Fruit fly (Drosophila melanogaster): ENCODE data around the gene CG32457.

The CG32457 gene

DNA sequence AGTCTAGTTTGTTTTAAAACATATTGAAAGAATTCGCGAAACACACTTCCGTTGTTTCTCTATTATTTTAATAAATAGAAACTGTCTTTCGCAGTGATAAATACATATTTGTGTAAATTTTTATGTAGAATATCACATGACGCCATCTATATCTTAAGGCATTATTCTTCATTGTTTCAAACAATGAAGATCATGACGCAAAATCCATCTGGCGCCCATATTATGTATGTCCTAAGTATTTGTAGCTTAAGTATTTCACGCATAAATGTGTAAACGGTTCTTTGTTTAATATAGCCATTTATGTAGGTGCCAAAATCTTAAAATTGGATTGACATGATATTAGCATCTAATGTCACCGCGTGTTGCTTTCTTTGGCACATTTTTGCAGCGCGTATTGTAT is 47.2 kb upstream of the CG32457 start (continued):
- TF ChIP-seq CG9932 (GFP tag; IDR thresholded peaks at IDR 0.05) (no peak), BtbVII (GFP tag; optimal IDR thresholded peaks at IDR 0.05) (no peak), CG15696 (tag; optimal IDR thresholded peaks at IDR 0.05) (peak; percentile 40), CG17802 (tag; optimal IDR thresholded peaks at IDR 0.05) (peak; percentile 55), Rx (GFP tag; IDR thresholded peaks at IDR 0.05) (no peak), z (GFP tag; IDR thresholded peaks at IDR 0.05) (no peak), ase (GFP tag; IDR thresholded peaks at IDR 0.05) (0 out of 3 replicates have a peak, but pooled peaks have one; percentile 17), CG10274 (GFP tag; optimal IDR thresholded peaks at IDR 0.05) (no peak)

DNA sequence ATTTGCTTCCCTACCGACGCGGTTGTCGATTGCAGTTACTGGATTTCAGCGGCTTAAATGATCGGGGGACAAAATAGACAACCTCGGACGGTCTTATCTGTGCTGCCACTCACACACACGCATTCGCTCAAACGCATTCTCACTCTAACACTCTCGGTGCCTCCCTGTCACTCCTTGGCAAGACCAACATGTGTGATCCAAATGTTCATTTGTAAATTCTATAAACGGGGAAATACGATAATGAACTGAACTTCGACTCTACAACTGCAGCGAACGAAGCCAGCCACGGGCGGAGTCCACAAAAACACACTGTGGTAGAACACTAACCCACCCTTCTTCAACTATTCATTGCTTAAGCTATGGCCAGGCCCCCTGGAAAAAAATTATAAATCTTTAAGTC is 44.0 kb upstream of the CG32457 start:
- TF ChIP-seq Ptx1 (GFP tag; IDR thresholded peaks at IDR 0.05): no peak
- no peak for TF ChIP-seq bcd (GFP tag; optimal IDR thresholded peaks at IDR 0.05)
- no peak for TF ChIP-seq Asciz (GFP tag; optimal IDR thresholded peaks at IDR 0.05)
- no peak for TF ChIP-seq CG8765 (GFP tag; IDR thresholded peaks at IDR 0.05)
- peak; percentile 78 for TF ChIP-seq D19A (tag; optimal IDR thresholded peaks at IDR 0.05)
- no peak for TF ChIP-seq Vsx1 (GFP tag; optimal IDR thresholded peaks at IDR 0.05)
- no peak for TF ChIP-seq CG13424 (tag; optimal IDR thresholded peaks at IDR 0.05)
- no peak for TF ChIP-seq CG17568 (GFP tag; optimal IDR thresholded peaks at IDR 0.05)
- peak; percentile 59 for TF ChIP-seq pros (GFP tag; optimal IDR thresholded peaks at IDR 0.05)
- peak; percentile 21 for TF ChIP-seq Kr (GFP tag; optimal IDR thresholded peaks at IDR 0.05)
- no peak for TF ChIP-seq esg (GFP tag; conservative IDR thresholded peaks at IDR 0.05)
- no peak for TF ChIP-seq CG30403 (GFP tag; optimal IDR thresholded peaks at IDR 0.05)
- TF ChIP-seq Dll (GFP tag; IDR thresholded peaks at IDR 0.05; ENCODE audit: partially characterized antibody): no peak
- no peak for TF ChIP-seq CG9932 (GFP tag; IDR thresholded peaks at IDR 0.05)
- TF ChIP-seq tx (GFP tag; optimal IDR thresholded peaks at IDR 0.05): no peak
- no peak for TF ChIP-seq crc (GFP tag; optimal IDR thresholded peaks at IDR 0.05)
- no peak for TF ChIP-seq CG1602 (GFP tag; optimal IDR thresholded peaks at IDR 0.05)
- peak; percentile 96 for TF ChIP-seq CG2199 (GFP tag; IDR thresholded peaks at IDR 0.05)
- 0 out of 3 replicates have a peak, but pooled peaks have one; percentile 50 for TF ChIP-seq z (GFP tag; IDR thresholded peaks at IDR 0.05)
- TF ChIP-seq CG5180 (GFP tag; optimal IDR thresholded peaks at IDR 0.05): peak; percentile 57
- TF ChIP-seq cg (GFP tag; optimal IDR thresholded peaks at IDR 0.05): peak; percentile 59
- TF ChIP-seq twi (tag; optimal IDR thresholded peaks at IDR 0.05): peak; percentile 100
- no peak for TF ChIP-seq fu2 (GFP tag; optimal IDR thresholded peaks at IDR 0.05)
- TF ChIP-seq br (optimal IDR thresholded peaks at IDR 0.05): no peak
- TF ChIP-seq CG6654 (GFP tag; optimal IDR thresholded peaks at IDR 0.05): no peak
- no peak for TF ChIP-seq CG13123 (GFP tag; optimal IDR thresholded peaks at IDR 0.05)
- no peak for TF ChIP-seq lilli (GFP tag; optimal IDR thresholded peaks at IDR 0.05)
- TF ChIP-seq pb (GFP tag; optimal IDR thresholded peaks at IDR 0.05): no peak

DNA sequence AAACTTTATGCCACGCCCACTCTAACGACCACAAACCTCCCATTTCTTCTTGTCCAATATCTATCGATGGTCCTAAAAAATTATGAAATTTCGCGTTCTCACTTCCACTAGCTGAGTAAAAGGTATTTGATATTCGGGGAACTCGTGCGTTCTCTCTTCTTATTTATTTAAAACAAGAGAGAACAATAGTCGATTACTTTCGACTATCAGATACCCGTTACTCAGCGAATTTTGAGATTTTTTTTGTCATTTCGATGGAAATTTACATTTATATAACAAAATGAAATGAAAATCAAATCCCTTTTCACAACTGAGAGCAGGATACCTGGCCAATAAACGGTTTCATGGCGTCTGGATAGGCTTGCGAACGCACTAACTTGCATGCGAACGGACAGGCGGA is 42.9 kb upstream of the CG32457 start:
- TF ChIP-seq bsh (GFP tag; optimal IDR thresholded peaks at IDR 0.05) (no peak), CG6791 (GFP tag; IDR thresholded peaks at IDR 0.05; ENCODE audit: partially characterized antibody) (peak; percentile 64; the same call in 2 of the 3 replicates), nerfin-1 (tag; optimal IDR thresholded peaks at IDR 0.05) (no peak), HLH4C (GFP tag; IDR thresholded peaks at IDR 0.05; ENCODE audit: partially characterized antibody) (peak; percentile 79), vnd (GFP tag; IDR thresholded peaks at IDR 0.05; ENCODE audit: partially characterized antibody) (peak; percentile 63), Pdp1 (GFP tag; optimal IDR thresholded peaks at IDR 0.05) (peak in 1 of 2 experiments; percentile 1), CG7963 (GFP tag; IDR thresholded peaks at IDR 0.05; ENCODE audit: partially characterized antibody) (peak; percentile 66; the same call in 2 of the 3 replicates), D19A (tag; optimal IDR thresholded peaks at IDR 0.05) (peak; percentile 51), tna (GFP tag; IDR thresholded peaks at IDR 0.05; ENCODE audit: partially characterized antibody) (peak; percentile 51; the same call in 1 of the 2 replicates), trem (tag; optimal IDR thresholded peaks at IDR 0.05) (no peak), D19B (GFP tag; optimal IDR thresholded peaks at IDR 0.05) (peak; percentile 47), Opbp (GFP tag; IDR thresholded peaks at IDR 0.05; ENCODE audit: partially characterized antibody) (0 out of 3 replicates have a peak, but pooled peaks have one; percentile 15), hb (GFP tag; IDR thresholded peaks at IDR 0.05; ENCODE audit: partially characterized antibody) (peak; percentile 51; the same call in 1 of the 3 replicates), gce (GFP tag; IDR thresholded peaks at IDR 0.05) (no peak), CG16813 (GFP tag; IDR thresholded peaks at IDR 0.05; ENCODE audit: partially characterized antibody) (peak; percentile 79), inv (GFP tag; IDR thresholded peaks at IDR 0.05; ENCODE audit: partially characterized antibody) (peak; percentile 17; the same call in 1 of the 2 replicates)
